Fruit fly (Drosophila melanogaster) whole organism, prepupa: Measurements from ENCODE around the gene CG43307.

Source experiments
- Blimp-1 ChIP-seq: fragments of 200-800 bp; sonication (Bioruptor generic); optimal IDR thresholded peaks from 3 replicates; lab custom pipeline; 2017; ENCODE audit warnings: missing biosample characterization, missing genetic modification characterization, mild to moderate bottlenecking, moderate library complexity, missing genetic modification reagents
- CG11902 ChIP-seq: fragments of 200-800 bp; sonication (Bioruptor generic); optimal IDR thresholded peaks from 3 replicates; lab custom pipeline; 2016; ENCODE audit warnings: missing biosample characterization, missing genetic modification characterization
- CG6163 ChIP-seq: fragments of 200-800 bp; sonication (Bioruptor generic); IDR thresholded peaks from 3 replicates; pipeline ENCODE4 v1.3.6; 2022; ENCODE audit warnings: missing biosample characterization, missing genetic modification characterization
- CG6854 ChIP-seq: fragments of 200-800 bp; sonication (Bioruptor generic); optimal IDR thresholded peaks from 2 replicates; lab custom pipeline; 2017; ENCODE audit warnings: missing biosample characterization, mild to moderate bottlenecking, missing genetic modification characterization
- CG9139 ChIP-seq: fragments of 200-800 bp; sonication (Bioruptor generic); optimal IDR thresholded peaks from 3 replicates; lab custom pipeline; 2017; ENCODE audit warnings: missing biosample characterization, mild to moderate bottlenecking, missing genetic modification characterization
- Eip75B ChIP-seq: fragments of 200-800 bp; sonication (Bioruptor generic); optimal IDR thresholded peaks from 3 replicates; lab custom pipeline; 2016; ENCODE audit warnings: missing biosample characterization, missing genetic modification characterization
- Gug ChIP-seq: fragments of 200-800 bp; sonication (Bioruptor generic); IDR thresholded peaks from 2 replicates; pipeline ENCODE4 v1.3.6; 2022; ENCODE audit warnings: missing biosample characterization, missing genetic modification characterization
- Lpt ChIP-seq: fragments of 200-800 bp; sonication (Bioruptor generic); optimal IDR thresholded peaks from 3 replicates; lab custom pipeline; 2016; ENCODE audit warnings: missing biosample characterization, missing genetic modification characterization
- Sox102F ChIP-seq: fragments of 200-800 bp; sonication (Bioruptor generic); optimal IDR thresholded peaks from 2 replicates; lab custom pipeline; 2016; ENCODE audit warnings: missing biosample characterization, mild to moderate bottlenecking, missing genetic modification characterization
- dsx ChIP-seq: fragments of 200-800 bp; optimal IDR thresholded peaks from 3 replicates; lab custom pipeline; 2019; ENCODE audit warnings: missing biosample characterization, mild to moderate bottlenecking, missing genetic modification characterization, moderate library complexity; ENCODE audit not compliant: poor library complexity, severe bottlenecking
- svp ChIP-seq: fragments of 200-800 bp; sonication (Bioruptor generic); peaks from one replicate; lab custom pipeline; 2016; ENCODE audit warnings: missing biosample characterization, missing genetic modification characterization

- no peak for TF ChIP-seq dsx
- TF ChIP-seq Gug (GFP tag; lab: Robert Waterston, UW): no peak
- TF ChIP-seq Eip75B (GFP tag; lab: Kevin White, UChicago): no peak
- TF ChIP-seq CG9139 (GFP tag; lab: Kevin White, UChicago): no peak
- no peak for TF ChIP-seq CG6163 (GFP tag; lab: Robert Waterston, UW)
- TF ChIP-seq svp (GFP tag; lab: Kevin White, UChicago): no peak
- TF ChIP-seq Sox102F (GFP tag; lab: Kevin White, UChicago): no peak
- no peak for TF ChIP-seq Blimp-1 (GFP tag; lab: Kevin White, UChicago)
- no peak for TF ChIP-seq Lpt (GFP tag; lab: Kevin White, UChicago)
- no peak for TF ChIP-seq CG11902 (GFP tag; lab: Kevin White, UChicago)
- no peak for TF ChIP-seq CG6854 (GFP tag; lab: Kevin White, UChicago)
Observed at dm6 chr2L:5818343-5818742, 7.0 kb downstream of the CG43307 start, which contains the start of gene COX6CL.
